Worm (Caenorhabditis elegans) whole organism, mixed stage, embryonic: ENCODE data around the gene mrpl-35.

ENCODE experiments used
- nhr-12 ChIP-seq: fragments of 150-350 bp; optimal IDR thresholded peaks from 2 replicates; lab custom pipeline; 2014; ENCODE audit warnings: missing biosample characterization, missing genetic modification characterization
- ztf-11 ChIP-seq: fragments of 150-350 bp; optimal IDR thresholded peaks from 2 replicates; lab custom pipeline; 2014; ENCODE audit warnings: missing biosample characterization, missing genetic modification characterization

DNA sequence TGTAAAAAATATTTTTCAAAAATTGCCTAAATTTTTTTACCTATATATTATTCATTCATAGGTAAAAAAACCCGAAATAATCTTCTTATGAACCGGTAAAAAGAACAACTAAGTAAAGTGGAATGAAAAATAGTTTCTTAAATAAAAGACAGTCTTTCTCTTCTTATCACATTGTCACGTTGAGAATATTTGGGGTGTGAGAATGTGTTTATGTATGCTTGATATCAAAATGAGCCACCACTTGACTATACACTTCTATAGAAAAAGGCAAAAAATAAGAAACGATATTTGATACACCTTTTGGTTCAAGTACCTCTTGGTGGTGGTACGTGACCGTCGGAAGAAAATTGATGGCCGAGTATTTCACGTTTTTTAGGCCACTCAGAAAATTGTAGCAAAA is 9.5 kb downstream of the mrpl-35 start, which contains the start of gene hmit-1.3:
- TF ChIP-seq ztf-11 (tag; lab: Kevin White, UChicago) (no peak), nhr-12 (tag; lab: Kevin White, UChicago) (no peak)
